Worm (Caenorhabditis elegans): ENCODE results near the gene fbxb-75.

- TF ChIP-seq ztf-29 (GFP tag; IDR thresholded peaks at IDR 0.05) (no peak), T22C8.4 (GFP tag; IDR thresholded peaks at IDR 0.05) (no peak)
Measured at ce11 chrIV:4469770-4470709, 29.1 kb upstream of the fbxb-75 start.

Data from whole organism, midembryonic.